Fruit fly (Drosophila melanogaster): Measurements from ENCODE around the gene Sdr.

Sdr gene

DNA sequence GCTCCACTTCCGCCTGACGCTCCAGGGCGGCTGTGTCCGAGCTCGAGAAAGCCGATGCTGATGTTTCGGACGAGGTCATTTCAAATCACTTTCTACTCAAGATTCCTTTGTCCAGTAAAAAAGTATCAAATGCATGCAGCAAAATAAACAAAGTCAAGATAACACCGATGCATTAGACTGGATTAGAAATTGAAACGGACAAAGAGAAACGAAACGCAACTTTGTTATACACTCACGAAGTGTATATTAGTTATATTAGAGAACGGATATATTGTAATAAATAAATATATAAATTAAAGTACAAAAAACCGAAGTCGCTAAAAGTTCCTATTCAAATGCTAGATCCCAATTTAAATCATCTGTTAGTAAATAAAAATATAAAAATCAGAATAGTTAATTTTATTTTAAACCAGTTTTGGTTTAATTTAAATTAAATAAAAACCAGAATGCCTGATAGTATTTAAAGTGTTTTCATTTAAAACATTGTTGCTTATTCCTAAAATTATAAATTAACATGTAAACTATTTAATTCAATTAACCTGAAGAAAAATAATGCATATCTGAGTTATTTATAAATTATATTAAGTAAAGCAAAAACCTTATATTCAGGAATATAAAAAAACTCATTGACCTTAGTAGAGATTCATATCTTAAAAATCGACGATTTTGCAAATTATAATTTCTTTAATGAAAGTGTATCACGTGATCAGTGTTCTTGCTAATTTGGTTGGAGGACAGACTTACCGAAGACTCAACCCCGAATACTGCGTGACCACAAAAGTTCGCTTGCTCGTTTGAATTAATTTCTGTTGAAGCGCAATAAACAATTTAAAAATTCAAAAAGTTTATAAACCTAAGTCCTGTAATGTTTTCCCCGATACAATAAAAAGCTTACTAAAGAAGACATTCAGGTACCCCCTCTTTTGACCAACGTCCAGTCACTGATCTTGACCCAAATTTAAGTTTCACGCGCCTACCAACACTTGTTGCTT is 24.3 kb upstream of the Sdr start, which contains the start of gene Dph2 (continued):
- TF ChIP-seq dmrt99B (tag; optimal IDR thresholded peaks at IDR 0.05) (peak; percentile 81), CG6175 (GFP tag; IDR thresholded peaks at IDR 0.05) (0 out of 3 replicates have a peak, but pooled peaks have one; percentile 42), Atf6 (GFP tag; IDR thresholded peaks at IDR 0.05) (peak; percentile 66; the same call in 1 of the 2 replicates), CG17568 (GFP tag; optimal IDR thresholded peaks at IDR 0.05) (no peak), Dip3 (GFP tag; optimal IDR thresholded peaks at IDR 0.05) (peak; percentile 58), CG31388 (GFP tag; optimal IDR thresholded peaks at IDR 0.05) (no peak), dpn (GFP tag; optimal IDR thresholded peaks at IDR 0.05) (peak; percentile 24 to 67), grau (tag; optimal IDR thresholded peaks at IDR 0.05) (peak; percentile 84), CG7372 (GFP tag; IDR thresholded peaks at IDR 0.05) (peak; percentile 77), CG14050 (GFP tag; IDR thresholded peaks at IDR 0.05) (peak; percentile 31; the same call in 1 of the 3 replicates), CG2678 (tag; optimal IDR thresholded peaks at IDR 0.05) (peak; percentile 89), H15 (GFP tag; IDR thresholded peaks at IDR 0.05) (peak; percentile 48; the same call in 1 of the 3 replicates), ato (GFP tag; IDR thresholded peaks at IDR 0.05; ENCODE audit: partially characterized antibody) (no peak), tap (tag; optimal IDR thresholded peaks at IDR 0.05) (peak; percentile 82), nau (GFP tag; optimal IDR thresholded peaks at IDR 0.05) (no peak), CG32532 (GFP tag; IDR thresholded peaks at IDR 0.05) (peak; percentile 92), CG3995 (GFP tag; optimal IDR thresholded peaks at IDR 0.05) (peak; percentile 89), sna (GFP tag; IDR thresholded peaks at IDR 0.05; ENCODE audit: partially characterized antibody) (no peak), bowl (GFP tag; IDR thresholded peaks at IDR 0.05) (no peak), Spps (tag; optimal IDR thresholded peaks at IDR 0.05) (peak; percentile 63), CTCF (GFP tag; optimal IDR thresholded peaks at IDR 0.05) (peak; percentile 65), Dip2 (GFP tag; IDR thresholded peaks at IDR 0.05) (no peak), Nf-YB (GFP tag; optimal IDR thresholded peaks at IDR 0.05) (peak; percentile 67), hkb (optimal IDR thresholded peaks at IDR 0.05) (no peak), hkb (GFP tag; IDR thresholded peaks at IDR 0.05) (peak; percentile 82), ewg (GFP tag; optimal IDR thresholded peaks at IDR 0.05) (no peak), CG9817 (tag; optimal IDR thresholded peaks at IDR 0.05) (peak; percentile 76), CG6272 (GFP tag; IDR thresholded peaks at IDR 0.05) (no peak; the same call in 1 of the 2 replicates), da (GFP tag; optimal IDR thresholded peaks at IDR 0.05) (no peak), CG17802 (tag; optimal IDR thresholded peaks at IDR 0.05) (peak; percentile 56), CG18011 (GFP tag; optimal IDR thresholded peaks at IDR 0.05) (no peak), MTF-1 (GFP tag; optimal IDR thresholded peaks at IDR 0.05; ENCODE audit: borderline replicate concordance) (peak; percentile 30), CG10565 (GFP tag; optimal IDR thresholded peaks at IDR 0.05) (no peak), esg (GFP tag; conservative IDR thresholded peaks at IDR 0.05) (peak; percentile 61), aop (GFP tag; IDR thresholded peaks at IDR 0.05) (0 out of 2 replicates have a peak, but pooled peaks have one; percentile 19), gt (GFP tag; IDR thresholded peaks at IDR 0.05) (no peak), CG10321 (GFP tag; IDR thresholded peaks at IDR 0.05) (peak; percentile 61), hth (optimal IDR thresholded peaks at IDR 0.05) (no peak), z (GFP tag; IDR thresholded peaks at IDR 0.05) (no peak), CG16779 (GFP tag; IDR thresholded peaks at IDR 0.05) (no peak), CG8089 (GFP tag; optimal IDR thresholded peaks at IDR 0.05) (no peak), NK7.1 (GFP tag; optimal IDR thresholded peaks at IDR 0.05) (no peak), CG12236 (GFP tag; optimal IDR thresholded peaks at IDR 0.05) (no peak), CG3163 (GFP tag; optimal IDR thresholded peaks at IDR 0.05) (no peak), HLH3B (GFP tag; IDR thresholded peaks at IDR 0.05) (peak; percentile 86), CG11398 (GFP tag; optimal IDR thresholded peaks at IDR 0.05) (no peak), D (optimal IDR thresholded peaks at IDR 0.05) (no peak), D (GFP tag; optimal IDR thresholded peaks at IDR 0.05) (peak; percentile 21), tin (GFP tag; optimal IDR thresholded peaks at IDR 0.05) (peak; percentile 43), CG2199 (GFP tag; IDR thresholded peaks at IDR 0.05) (no peak)

Data from whole organism, embryonic.